Worm (Caenorhabditis elegans): ENCODE measurements around the gene C24B9.3.

- TF ChIP-seq zip-5 (tag; optimal IDR thresholded peaks at IDR 0.05) (no peak), ama-1 (optimal IDR thresholded peaks at IDR 0.05) (no peak), ceh-45 (GFP tag; IDR thresholded peaks at IDR 0.05) (no peak), rnt-1 (tag; optimal IDR thresholded peaks at IDR 0.05) (no peak), pha-4 (tag; optimal IDR thresholded peaks at IDR 0.05) (no peak), F13H6.1 (tag; optimal IDR thresholded peaks at IDR 0.05) (no peak), elt-2 (tag; optimal IDR thresholded peaks at IDR 0.05) (no peak), ceh-22 (tag; optimal IDR thresholded peaks at IDR 0.05) (no peak), nfya-1 (tag; optimal IDR thresholded peaks at IDR 0.05) (no peak), ceh-19 (GFP tag; optimal IDR thresholded peaks at IDR 0.05) (no peak), pag-3 (tag; optimal IDR thresholded peaks at IDR 0.05; ENCODE audit: borderline replicate concordance) (no peak), ceh-18 (tag; optimal IDR thresholded peaks at IDR 0.05) (no peak), ceh-9 (tag; optimal IDR thresholded peaks at IDR 0.05) (no peak), dmd-4 (tag; optimal IDR thresholded peaks at IDR 0.05; ENCODE audit: borderline replicate concordance) (no peak)
These were observed 30.9 kb upstream of the C24B9.3 start, which contains the start of gene srg-62 for ce11 chrV:2742298-2742697.

Data from whole organism, late embryonic.